Fruit fly (Drosophila melanogaster) whole organism, prepupa: ENCODE results near the gene lost.

Source experiments
- CG10631 ChIP-seq: fragments of 200-800 bp; sonication (Bioruptor generic); optimal IDR thresholded peaks from 2 replicates; lab custom pipeline; 2016; ENCODE audit warnings: missing biosample characterization, missing genetic modification characterization
- CG10669 ChIP-seq: fragments of 200-800 bp; sonication (Bioruptor generic); optimal IDR thresholded peaks from 3 replicates; lab custom pipeline; 2018; ENCODE audit warnings: missing biosample characterization, mild to moderate bottlenecking, missing genetic modification characterization, moderate library complexity
- CG11762 ChIP-seq: fragments of 200-800 bp; sonication (Bioruptor generic); optimal IDR thresholded peaks from 3 replicates; lab custom pipeline; 2016; ENCODE audit warnings: missing biosample characterization, missing genetic modification characterization; ENCODE audit not compliant: insufficient read depth
- CG11902 ChIP-seq: fragments of 200-800 bp; sonication (Bioruptor generic); optimal IDR thresholded peaks from 3 replicates; lab custom pipeline; 2016; ENCODE audit warnings: missing biosample characterization, missing genetic modification characterization
- CG1621 ChIP-seq: fragments of 200-800 bp; sonication (Bioruptor generic); optimal IDR thresholded peaks from 3 replicates; lab custom pipeline; 2018; ENCODE audit warnings: missing biosample characterization, mild to moderate bottlenecking, missing genetic modification characterization
- CG3032 ChIP-seq: fragments of 200-800 bp; optimal IDR thresholded peaks from 2 replicates; lab custom pipeline; 2019; ENCODE audit warnings: missing biosample characterization, mild to moderate bottlenecking, missing genetic modification characterization, moderate library complexity
- CG31627 ChIP-seq: fragments of 200-800 bp; sonication (Bioruptor generic); optimal IDR thresholded peaks from 3 replicates; lab custom pipeline; 2016; ENCODE audit warnings: missing biosample characterization, missing genetic modification characterization
- CG32006 ChIP-seq: fragments of 200-800 bp; sonication (Bioruptor generic); optimal IDR thresholded peaks from 3 replicates; lab custom pipeline; 2017; ENCODE audit warnings: missing biosample characterization, mild to moderate bottlenecking, missing genetic modification characterization
- CG34406 ChIP-seq: fragments of 200-800 bp; sonication (Bioruptor generic); optimal IDR thresholded peaks from 3 replicates; lab custom pipeline; 2016; ENCODE audit warnings: missing biosample characterization, missing genetic modification characterization
- CG3919 ChIP-seq: fragments of 200-800 bp; sonication (Bioruptor generic); optimal IDR thresholded peaks from 3 replicates; lab custom pipeline; 2016; ENCODE audit warnings: missing biosample characterization, missing genetic modification characterization
- CG4318 ChIP-seq: fragments of 200-800 bp; sonication (Bioruptor generic); optimal IDR thresholded peaks from 3 replicates; lab custom pipeline; 2017; ENCODE audit warnings: missing biosample characterization, mild to moderate bottlenecking, missing genetic modification characterization
- CG6276 ChIP-seq: fragments of 200-800 bp; sonication (Bioruptor generic); optimal IDR thresholded peaks from 2 replicates; lab custom pipeline; 2017; ENCODE audit warnings: missing biosample characterization, mild to moderate bottlenecking, missing genetic modification characterization
- CG6792 ChIP-seq: fragments of 200-800 bp; sonication (Bioruptor generic); optimal IDR thresholded peaks from 3 replicates; lab custom pipeline; 2016; ENCODE audit warnings: missing biosample characterization, missing genetic modification characterization
- Eip75B ChIP-seq: fragments of 200-800 bp; sonication (Bioruptor generic); optimal IDR thresholded peaks from 3 replicates; lab custom pipeline; 2016; ENCODE audit warnings: missing biosample characterization, missing genetic modification characterization
- Eip78C ChIP-seq: fragments of 200-800 bp; sonication (Bioruptor generic); peaks from one replicate; lab custom pipeline; 2016; ENCODE audit warnings: missing biosample characterization, missing genetic modification characterization
- Eip93F ChIP-seq: fragments of 200-800 bp; sonication (Bioruptor generic); optimal IDR thresholded peaks from 2 replicates; lab custom pipeline; 2016; ENCODE audit warnings: missing biosample characterization, mild to moderate bottlenecking, missing genetic modification characterization
- Gug ChIP-seq: fragments of 200-800 bp; sonication (Bioruptor generic); IDR thresholded peaks from 2 replicates; pipeline ENCODE4 v1.3.6; 2022; ENCODE audit warnings: missing biosample characterization, missing genetic modification characterization
- Hr39 ChIP-seq: fragments of 200-800 bp; sonication (Bioruptor generic); optimal IDR thresholded peaks from 2 replicates; lab custom pipeline; 2016; ENCODE audit warnings: missing biosample characterization, missing genetic modification characterization
- OdsH ChIP-seq: fragments of 200-800 bp; sonication (Bioruptor generic); optimal IDR thresholded peaks from 3 replicates; lab custom pipeline; 2016; ENCODE audit warnings: missing biosample characterization, missing genetic modification characterization
- Smox ChIP-seq: fragments of 200-800 bp; sonication (Bioruptor generic); optimal IDR thresholded peaks from 3 replicates; lab custom pipeline; 2016; ENCODE audit warnings: missing biosample characterization, missing genetic modification characterization
- Sox102F ChIP-seq: fragments of 200-800 bp; sonication (Bioruptor generic); optimal IDR thresholded peaks from 2 replicates; lab custom pipeline; 2016; ENCODE audit warnings: missing biosample characterization, mild to moderate bottlenecking, missing genetic modification characterization
- Sox14 ChIP-seq: fragments of 200-800 bp; sonication (Bioruptor generic); optimal IDR thresholded peaks from 3 replicates; lab custom pipeline; 2016; ENCODE audit warnings: missing biosample characterization, missing genetic modification characterization
- eg ChIP-seq: fragments of 200-800 bp; sonication (Bioruptor generic); IDR thresholded peaks from 3 replicates; pipeline ENCODE4 v1.3.6; 2022; ENCODE audit warnings: missing biosample characterization, missing genetic modification characterization
- esn ChIP-seq: fragments of 200-800 bp; sonication (Bioruptor generic); optimal IDR thresholded peaks from 2 replicates; lab custom pipeline; 2016; ENCODE audit warnings: missing biosample characterization, mild to moderate bottlenecking, missing genetic modification characterization, moderate library complexity
- fd85E ChIP-seq: fragments of 200-800 bp; sonication (Bioruptor generic); optimal IDR thresholded peaks from 3 replicates; lab custom pipeline; 2016; ENCODE audit warnings: missing biosample characterization, missing genetic modification characterization
- fkh ChIP-seq: fragments of 200-800 bp; sonication (Bioruptor generic); optimal IDR thresholded peaks from 3 replicates; lab custom pipeline; 2017; ENCODE audit warnings: missing biosample characterization, mild to moderate bottlenecking, missing genetic modification characterization, moderate library complexity
- pdm3 ChIP-seq: fragments of 200-800 bp; sonication (Bioruptor generic); optimal IDR thresholded peaks from 3 replicates; lab custom pipeline; 2016; ENCODE audit warnings: missing biosample characterization, missing genetic modification characterization
- salr ChIP-seq, 2 experiments: fragments of 200-800 bp; sonication (Bioruptor generic); optimal IDR thresholded peaks; 3 replicates each; lab custom pipeline; 2016 to 2018; ENCODE audit warnings: missing biosample characterization in 2 of 2, missing genetic modification characterization in 2 of 2, mild to moderate bottlenecking in 1 of 2
- spab ChIP-seq: fragments of 200-800 bp; sonication (Bioruptor generic); optimal IDR thresholded peaks from 2 replicates; lab custom pipeline; 2017; ENCODE audit warnings: missing biosample characterization, mild to moderate bottlenecking, missing genetic modification characterization, missing genetic modification reagents
- ss ChIP-seq, 2 experiments: fragments of 200-800 bp; sonication (Bioruptor generic); optimal IDR thresholded peaks; 2 replicates in 1 of 2; 3 replicates in 1 of 2; lab custom pipeline; 2017 to 2018; ENCODE audit warnings: mild to moderate bottlenecking in 2 of 2, missing biosample characterization in 2 of 2, missing genetic modification characterization in 2 of 2, moderate library complexity in 1 of 2
- svp ChIP-seq: fragments of 200-800 bp; sonication (Bioruptor generic); peaks from one replicate; lab custom pipeline; 2016; ENCODE audit warnings: missing biosample characterization, missing genetic modification characterization
- topi ChIP-seq: fragments of 200-800 bp; sonication (Bioruptor generic); optimal IDR thresholded peaks from 3 replicates; lab custom pipeline; 2016; ENCODE audit warnings: missing biosample characterization, missing genetic modification characterization
- vri ChIP-seq: fragments of 200-800 bp; sonication (Bioruptor generic); optimal IDR thresholded peaks from 3 replicates; lab custom pipeline; 2016; ENCODE audit warnings: missing biosample characterization, mild to moderate bottlenecking, missing genetic modification characterization

Gene lost

dm6 chr3R:4437113-4437512, 34.2 kb downstream of the lost start, which contains the start of the genes Lipt2 and CG14650 (continued):
- TF ChIP-seq CG3032 (tag; lab: Kevin White, UChicago) (peak; percentile 60), topi (GFP tag; lab: Kevin White, UChicago) (no peak), fd85E (GFP tag; lab: Kevin White, UChicago) (no peak), esn (GFP tag; lab: Kevin White, UChicago) (peak; percentile 79), CG10631 (GFP tag; lab: Kevin White, UChicago) (no peak), Eip93F (GFP tag; lab: Kevin White, UChicago) (no peak), CG6792 (peak; percentile 47), CG4318 (GFP tag; lab: Kevin White, UChicago) (no peak), Eip78C (GFP tag; lab: Kevin White, UChicago) (peak; percentile 82), CG11762 (GFP tag; lab: Kevin White, UChicago) (peak; percentile 39), CG31627 (GFP tag; lab: Kevin White, UChicago) (peak; percentile 75), Sox102F (no peak), vri (GFP tag; lab: Kevin White, UChicago) (no peak)
- TF ChIP-seq, all 60 proteins: peak for 19

- TF ChIP-seq CG6276 (GFP tag; lab: Kevin White, UChicago) (no peak), pdm3 (GFP tag; lab: Kevin White, UChicago) (no peak), eg (GFP tag; lab: Robert Waterston, UW) (no peak), CG1621 (tag; lab: Kevin White, UChicago) (no peak), CG3919 (no peak), Gug (no peak), CG4318 (GFP tag; lab: Kevin White, UChicago) (no peak), OdsH (GFP tag; lab: Kevin White, UChicago) (no peak), CG32006 (no peak), fd85E (GFP tag; lab: Kevin White, UChicago) (no peak)
Observed at dm6 chr3R:4437817-4438216, 34.9 kb downstream of the lost start.

- no peak for TF ChIP-seq spab
Observed at dm6 chr3R:4445083-4445482, 42.2 kb downstream of the lost start.

- TF ChIP-seq fkh: peak; percentile 17
- TF ChIP-seq Smox (GFP tag; lab: Kevin White, UChicago): no peak
- TF ChIP-seq Eip78C (GFP tag; lab: Kevin White, UChicago): peak; percentile 53
Observed at dm6 chr3R:4446455-4447224, 43.8 kb downstream of the lost start.

- TF ChIP-seq Sox14 (GFP tag; lab: Kevin White, UChicago): no peak
- no peak for TF ChIP-seq CG34406 (GFP tag; lab: Kevin White, UChicago)
- no peak for TF ChIP-seq salr (GFP tag; optimal IDR thresholded peaks at IDR 0.05; lab: Kevin White, UChicago)
- TF ChIP-seq Hr39 (GFP tag; lab: Kevin White, UChicago): no peak
- TF ChIP-seq CG10669 (GFP tag; lab: Kevin White, UChicago): no peak
- no peak for TF ChIP-seq Eip75B
- no peak for TF ChIP-seq CG11902 (GFP tag; lab: Kevin White, UChicago)
- TF ChIP-seq svp (GFP tag; lab: Kevin White, UChicago): peak; percentile 0
- TF ChIP-seq vri (GFP tag; lab: Kevin White, UChicago): no peak
- TF ChIP-seq topi (GFP tag; lab: Kevin White, UChicago): no peak
- no peak for TF ChIP-seq CG10631 (GFP tag; lab: Kevin White, UChicago)
- TF ChIP-seq Eip78C (GFP tag; lab: Kevin White, UChicago): no peak
- TF ChIP-seq CG6792: no peak
- TF ChIP-seq ss (GFP tag; optimal IDR thresholded peaks at IDR 0.05; lab: Kevin White, UChicago): peak in 1 of 2 experiments; percentile 17
Observed at dm6 chr3R:4449256-4449655, 46.4 kb downstream of the lost start.
